Worm (Caenorhabditis elegans): ENCODE data around the gene C46A5.1.

- TF ChIP-seq nhr-23 (tag; optimal IDR thresholded peaks at IDR 0.05), result no peak
- TF ChIP-seq lin-39 (tag; optimal IDR thresholded peaks at IDR 0.05), result no peak
- TF ChIP-seq elt-3 (tag; optimal IDR thresholded peaks at IDR 0.05), result no peak
- no peak for TF ChIP-seq ztf-4 (tag; optimal IDR thresholded peaks at IDR 0.05)
- no peak for TF ChIP-seq daf-12 (tag; optimal IDR thresholded peaks at IDR 0.05)
- no peak for TF ChIP-seq ZK546.5 (tag; optimal IDR thresholded peaks at IDR 0.05)
- TF ChIP-seq nhr-11 (tag; optimal IDR thresholded peaks at IDR 0.05), result no peak
- no peak for TF ChIP-seq unc-62 (GFP tag; optimal IDR thresholded peaks at IDR 0.05)
- TF ChIP-seq nhr-77 (tag; optimal IDR thresholded peaks at IDR 0.05), result no peak
- TF ChIP-seq pha-4 (tag; optimal IDR thresholded peaks at IDR 0.05), result no peak
- no peak for TF ChIP-seq ceh-16 (tag; optimal IDR thresholded peaks at IDR 0.05)
- no peak for TF ChIP-seq pqm-1 (tag; optimal IDR thresholded peaks at IDR 0.05)
- TF ChIP-seq ama-1 (optimal IDR thresholded peaks at IDR 0.05), result no peak
Observed at ce11 chrIV:7812709-7813108, 49.0 kb downstream of the C46A5.1 start, which contains the start of gene zgpa-1.
